Fruit fly (Drosophila melanogaster) whole organism, prepupa: Measurements from ENCODE around the gene PolG1.

Experiments
- Blimp-1 ChIP-seq: fragments of 200-800 bp; sonication (Bioruptor generic); optimal IDR thresholded peaks from 3 replicates; lab custom pipeline; 2017; ENCODE audit warnings: missing biosample characterization, missing genetic modification characterization, mild to moderate bottlenecking, moderate library complexity, missing genetic modification reagents
- CG10631 ChIP-seq: fragments of 200-800 bp; sonication (Bioruptor generic); optimal IDR thresholded peaks from 2 replicates; lab custom pipeline; 2016; ENCODE audit warnings: missing biosample characterization, missing genetic modification characterization
- CG10669 ChIP-seq: fragments of 200-800 bp; sonication (Bioruptor generic); optimal IDR thresholded peaks from 3 replicates; lab custom pipeline; 2018; ENCODE audit warnings: missing biosample characterization, mild to moderate bottlenecking, missing genetic modification characterization, moderate library complexity
- CG11294 ChIP-seq: fragments of 200-800 bp; sonication (Bioruptor generic); IDR thresholded peaks from 2 replicates; pipeline ENCODE4 v1.3.6; 2022; ENCODE audit warnings: missing biosample characterization, missing genetic modification characterization
- CG11902 ChIP-seq: fragments of 200-800 bp; sonication (Bioruptor generic); optimal IDR thresholded peaks from 3 replicates; lab custom pipeline; 2016; ENCODE audit warnings: missing biosample characterization, missing genetic modification characterization
- CG15336 ChIP-seq: fragments of 200-800 bp; sonication (Bioruptor generic); IDR thresholded peaks from 2 replicates; pipeline ENCODE4 v1.3.6; 2022; ENCODE audit warnings: missing biosample characterization, missing genetic modification characterization
- CG1621 ChIP-seq: fragments of 200-800 bp; sonication (Bioruptor generic); optimal IDR thresholded peaks from 3 replicates; lab custom pipeline; 2018; ENCODE audit warnings: missing biosample characterization, mild to moderate bottlenecking, missing genetic modification characterization
- CG16779 ChIP-seq: fragments of 200-800 bp; sonication (Bioruptor generic); optimal IDR thresholded peaks from 3 replicates; lab custom pipeline; 2017; ENCODE audit warnings: missing biosample characterization, mild to moderate bottlenecking, missing genetic modification characterization
- CG31627 ChIP-seq: fragments of 200-800 bp; sonication (Bioruptor generic); optimal IDR thresholded peaks from 3 replicates; lab custom pipeline; 2016; ENCODE audit warnings: missing biosample characterization, missing genetic modification characterization
- CG3919 ChIP-seq: fragments of 200-800 bp; sonication (Bioruptor generic); optimal IDR thresholded peaks from 3 replicates; lab custom pipeline; 2016; ENCODE audit warnings: missing biosample characterization, missing genetic modification characterization
- CG4318 ChIP-seq: fragments of 200-800 bp; sonication (Bioruptor generic); optimal IDR thresholded peaks from 3 replicates; lab custom pipeline; 2017; ENCODE audit warnings: missing biosample characterization, mild to moderate bottlenecking, missing genetic modification characterization
- CG6163 ChIP-seq: fragments of 200-800 bp; sonication (Bioruptor generic); IDR thresholded peaks from 3 replicates; pipeline ENCODE4 v1.3.6; 2022; ENCODE audit warnings: missing biosample characterization, missing genetic modification characterization
- CG6792 ChIP-seq: fragments of 200-800 bp; sonication (Bioruptor generic); optimal IDR thresholded peaks from 3 replicates; lab custom pipeline; 2016; ENCODE audit warnings: missing biosample characterization, missing genetic modification characterization
- CG6808 ChIP-seq: fragments of 200-800 bp; sonication (Bioruptor generic); optimal IDR thresholded peaks from 3 replicates; lab custom pipeline; 2017; ENCODE audit warnings: missing biosample characterization, missing genetic modification characterization, mild to moderate bottlenecking, moderate library complexity, missing genetic modification reagents
- CG6854 ChIP-seq: fragments of 200-800 bp; sonication (Bioruptor generic); optimal IDR thresholded peaks from 2 replicates; lab custom pipeline; 2017; ENCODE audit warnings: missing biosample characterization, mild to moderate bottlenecking, missing genetic modification characterization
- CG7368 ChIP-seq: fragments of 200-800 bp; sonication (Bioruptor generic); optimal IDR thresholded peaks from 3 replicates; lab custom pipeline; 2016; ENCODE audit warnings: missing biosample characterization, missing genetic modification characterization
- CG8119 ChIP-seq: fragments of 200-800 bp; sonication (Bioruptor generic); IDR thresholded peaks from 3 replicates; pipeline ENCODE4 v1.3.6; 2022; ENCODE audit warnings: missing biosample characterization, missing genetic modification characterization
- CG8319 ChIP-seq: fragments of 200-800 bp; sonication (Bioruptor generic); optimal IDR thresholded peaks from 3 replicates; lab custom pipeline; 2016; ENCODE audit warnings: missing biosample characterization, missing genetic modification characterization
- CG8632 ChIP-seq: fragments of 200-800 bp; sonication (Bioruptor generic); optimal IDR thresholded peaks from 3 replicates; lab custom pipeline; 2016; ENCODE audit warnings: missing biosample characterization, missing genetic modification characterization
- CG9139 ChIP-seq: fragments of 200-800 bp; sonication (Bioruptor generic); optimal IDR thresholded peaks from 3 replicates; lab custom pipeline; 2017; ENCODE audit warnings: missing biosample characterization, mild to moderate bottlenecking, missing genetic modification characterization
- Eip93F ChIP-seq: fragments of 200-800 bp; sonication (Bioruptor generic); optimal IDR thresholded peaks from 2 replicates; lab custom pipeline; 2016; ENCODE audit warnings: missing biosample characterization, mild to moderate bottlenecking, missing genetic modification characterization
- Ets21C ChIP-seq: fragments of 200-800 bp; sonication (Bioruptor generic); optimal IDR thresholded peaks from 3 replicates; lab custom pipeline; 2016; ENCODE audit warnings: missing biosample characterization, missing genetic modification characterization
- Ets96B ChIP-seq: fragments of 200-800 bp; optimal IDR thresholded peaks from 2 replicates; lab custom pipeline; 2019; ENCODE audit warnings: missing biosample characterization, mild to moderate bottlenecking, missing genetic modification characterization, moderate library complexity
- Gug ChIP-seq: fragments of 200-800 bp; sonication (Bioruptor generic); IDR thresholded peaks from 2 replicates; pipeline ENCODE4 v1.3.6; 2022; ENCODE audit warnings: missing biosample characterization, missing genetic modification characterization
- Hr38 ChIP-seq: sonication (Bioruptor generic); optimal IDR thresholded peaks from 2 replicates; lab custom pipeline; 2016; ENCODE audit warnings: missing biosample characterization, missing genetic modification characterization
- Smox ChIP-seq: fragments of 200-800 bp; sonication (Bioruptor generic); optimal IDR thresholded peaks from 3 replicates; lab custom pipeline; 2016; ENCODE audit warnings: missing biosample characterization, missing genetic modification characterization
- Sox102F ChIP-seq: fragments of 200-800 bp; sonication (Bioruptor generic); optimal IDR thresholded peaks from 2 replicates; lab custom pipeline; 2016; ENCODE audit warnings: missing biosample characterization, mild to moderate bottlenecking, missing genetic modification characterization
- Sox15 ChIP-seq: fragments of 200-800 bp; sonication (Bioruptor generic); optimal IDR thresholded peaks from 3 replicates; lab custom pipeline; 2016; ENCODE audit warnings: missing biosample characterization, missing genetic modification characterization
- achi ChIP-seq: fragments of 200-800 bp; sonication (Bioruptor generic); optimal IDR thresholded peaks from 3 replicates; lab custom pipeline; 2016; ENCODE audit warnings: missing biosample characterization, missing genetic modification characterization
- acj6 ChIP-seq: fragments of 200-800 bp; sonication (Bioruptor generic); optimal IDR thresholded peaks from 3 replicates; lab custom pipeline; 2016; ENCODE audit warnings: missing biosample characterization, missing genetic modification characterization
- cyc ChIP-seq: fragments of 200-800 bp; sonication (Bioruptor generic); optimal IDR thresholded peaks from 3 replicates; lab custom pipeline; 2016; ENCODE audit warnings: missing biosample characterization, missing genetic modification characterization
- dac ChIP-seq: fragments of 200-800 bp; sonication (Bioruptor generic); optimal IDR thresholded peaks from 2 replicates; lab custom pipeline; 2017; ENCODE audit warnings: missing biosample characterization, mild to moderate bottlenecking, missing genetic modification characterization
- esn ChIP-seq: fragments of 200-800 bp; sonication (Bioruptor generic); optimal IDR thresholded peaks from 2 replicates; lab custom pipeline; 2016; ENCODE audit warnings: missing biosample characterization, mild to moderate bottlenecking, missing genetic modification characterization, moderate library complexity
- fd59A ChIP-seq: fragments of 200-800 bp; sonication (Bioruptor generic); optimal IDR thresholded peaks from 2 replicates; lab custom pipeline; 2017; ENCODE audit warnings: missing biosample characterization, mild to moderate bottlenecking, missing genetic modification characterization, missing genetic modification reagents
- fd85E ChIP-seq: fragments of 200-800 bp; sonication (Bioruptor generic); optimal IDR thresholded peaks from 3 replicates; lab custom pipeline; 2016; ENCODE audit warnings: missing biosample characterization, missing genetic modification characterization
- lz ChIP-seq: fragments of 200-800 bp; sonication (Bioruptor generic); optimal IDR thresholded peaks from 3 replicates; lab custom pipeline; 2016; ENCODE audit warnings: missing biosample characterization, missing genetic modification characterization
- net ChIP-seq: fragments of 200-800 bp; sonication (Bioruptor generic); optimal IDR thresholded peaks from 3 replicates; lab custom pipeline; 2016; ENCODE audit warnings: missing biosample characterization, missing genetic modification characterization
- pdm3 ChIP-seq: fragments of 200-800 bp; sonication (Bioruptor generic); optimal IDR thresholded peaks from 3 replicates; lab custom pipeline; 2016; ENCODE audit warnings: missing biosample characterization, missing genetic modification characterization
- salr ChIP-seq, 2 experiments: fragments of 200-800 bp; sonication (Bioruptor generic); optimal IDR thresholded peaks; 3 replicates each; lab custom pipeline; 2016 to 2018; ENCODE audit warnings: missing biosample characterization in 2 of 2, missing genetic modification characterization in 2 of 2, mild to moderate bottlenecking in 1 of 2
- ss ChIP-seq, 2 experiments: fragments of 200-800 bp; sonication (Bioruptor generic); optimal IDR thresholded peaks; 2 replicates in 1 of 2; 3 replicates in 1 of 2; lab custom pipeline; 2017 to 2018; ENCODE audit warnings: mild to moderate bottlenecking in 2 of 2, missing biosample characterization in 2 of 2, missing genetic modification characterization in 2 of 2, moderate library complexity in 1 of 2
- svp ChIP-seq: fragments of 200-800 bp; sonication (Bioruptor generic); peaks from one replicate; lab custom pipeline; 2016; ENCODE audit warnings: missing biosample characterization, missing genetic modification characterization
- topi ChIP-seq: fragments of 200-800 bp; sonication (Bioruptor generic); optimal IDR thresholded peaks from 3 replicates; lab custom pipeline; 2016; ENCODE audit warnings: missing biosample characterization, missing genetic modification characterization
- vri ChIP-seq: fragments of 200-800 bp; sonication (Bioruptor generic); optimal IDR thresholded peaks from 3 replicates; lab custom pipeline; 2016; ENCODE audit warnings: missing biosample characterization, mild to moderate bottlenecking, missing genetic modification characterization

PolG1 gene

dm6 chr2L:13780109-13780947, 47.2 kb downstream of the PolG1 start, which contains the start of the genes CG9008 and p38b (continued):
- TF ChIP-seq CG9139 (GFP tag; lab: Kevin White, UChicago) (peak; percentile 58), CG11902 (GFP tag; lab: Kevin White, UChicago) (peak; percentile 67), acj6 (GFP tag; lab: Kevin White, UChicago) (peak; percentile 83), CG4318 (peak; percentile 84), CG6854 (peak; percentile 5), cyc (peak; percentile 76), CG3919 (GFP tag; lab: Kevin White, UChicago) (peak; percentile 71), Sox102F (GFP tag; lab: Kevin White, UChicago) (no peak), Hr38 (GFP tag; lab: Kevin White, UChicago) (no peak), fd85E (GFP tag; lab: Kevin White, UChicago) (peak; percentile 36), Ets96B (tag; lab: Kevin White, UChicago) (peak; percentile 88), Ets21C (GFP tag; lab: Kevin White, UChicago) (peak; percentile 36), vri (peak; percentile 58), lz (GFP tag; lab: Kevin White, UChicago) (peak; percentile 74), CG10669 (GFP tag; lab: Kevin White, UChicago) (peak; percentile 73), Blimp-1 (peak; percentile 65), dac (peak; percentile 39)

DNA sequence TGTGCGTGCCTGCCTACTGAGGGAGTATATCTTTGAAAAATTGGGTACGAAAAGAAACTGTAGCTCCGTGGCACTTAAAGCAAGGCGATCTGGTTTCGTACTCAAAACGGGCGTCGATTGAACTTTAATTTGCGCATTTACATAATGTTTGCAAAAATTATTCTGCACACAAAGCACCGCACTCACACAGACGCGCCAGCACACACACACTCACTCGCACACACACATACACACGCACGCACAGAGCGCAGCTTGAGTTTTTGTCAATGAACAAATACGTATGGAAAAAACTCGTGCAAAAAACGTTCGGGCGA, 47.8 kb downstream of the PolG1 start:
- TF ChIP-seq achi (no peak), Smox (no peak), lz (GFP tag; lab: Kevin White, UChicago) (no peak), Blimp-1 (no peak), topi (GFP tag; lab: Kevin White, UChicago) (no peak), salr (GFP tag; optimal IDR thresholded peaks at IDR 0.05; lab: Kevin White, UChicago) (no peak), CG11294 (GFP tag; lab: Robert Waterston, UW) (no peak), CG10631 (GFP tag; lab: Kevin White, UChicago) (no peak), pdm3 (GFP tag; lab: Kevin White, UChicago) (no peak), CG6163 (GFP tag; lab: Robert Waterston, UW) (no peak), vri (no peak), CG31627 (GFP tag; lab: Kevin White, UChicago) (no peak), CG7368 (GFP tag; lab: Kevin White, UChicago) (no peak), CG8319 (no peak)
- TF ChIP-seq, all 60 proteins: peak for 0

- no peak for TF ChIP-seq Gug (GFP tag; lab: Robert Waterston, UW)
- peak; percentile 83 for TF ChIP-seq svp (GFP tag; lab: Kevin White, UChicago)
Measured at dm6 chr2L:13779162-13779561, 48.4 kb downstream of the PolG1 start.

DNA sequence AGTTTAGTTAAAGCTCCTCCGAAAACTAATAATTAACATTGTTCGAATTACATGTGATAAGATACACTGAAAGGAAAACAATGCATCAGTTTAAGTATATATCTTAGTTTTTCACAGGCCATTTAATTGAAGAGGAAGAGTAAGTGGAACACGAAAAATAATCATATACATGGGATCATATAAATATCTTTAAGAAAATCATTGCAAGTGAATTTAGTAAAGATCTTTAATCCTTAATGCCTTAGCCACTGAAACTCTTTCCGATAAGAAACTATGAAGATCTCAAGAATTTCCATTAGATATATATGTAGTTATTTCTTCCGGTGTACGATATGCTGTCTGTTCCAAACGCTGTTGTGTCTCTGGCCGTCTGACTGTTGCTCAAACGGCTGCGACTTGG, 48.9 kb downstream of the PolG1 start:
- TF ChIP-seq ss (GFP tag; optimal IDR thresholded peaks at IDR 0.05; lab: Kevin White, UChicago) = no peak
- TF ChIP-seq Hr38 (GFP tag; lab: Kevin White, UChicago) = no peak
- no peak for TF ChIP-seq CG8319
- peak; percentile 14 for TF ChIP-seq CG6792 (GFP tag; lab: Kevin White, UChicago)
- TF ChIP-seq CG1621 (tag; lab: Kevin White, UChicago) = no peak
- TF ChIP-seq CG15336 = peak; percentile 76
- TF ChIP-seq cyc = peak; percentile 24
- peak; percentile 77 for TF ChIP-seq CG4318
- peak; percentile 44 for TF ChIP-seq CG3919 (GFP tag; lab: Kevin White, UChicago)
- TF ChIP-seq CG6163 (GFP tag; lab: Robert Waterston, UW) = peak; percentile 73
- peak; percentile 3 for TF ChIP-seq CG10669 (GFP tag; lab: Kevin White, UChicago)
- peak; percentile 61 for TF ChIP-seq net
- TF ChIP-seq fd59A (GFP tag; lab: Kevin White, UChicago) = no peak
- TF ChIP-seq Smox = no peak
- no peak for TF ChIP-seq CG6854
- TF ChIP-seq svp (GFP tag; lab: Kevin White, UChicago) = peak; percentile 63
- peak in 1 of 2 experiments; percentile 53 for TF ChIP-seq salr (GFP tag; optimal IDR thresholded peaks at IDR 0.05; lab: Kevin White, UChicago)
- TF ChIP-seq acj6 (GFP tag; lab: Kevin White, UChicago) = peak; percentile 53
- TF ChIP-seq CG8119 (GFP tag; lab: Robert Waterston, UW) = peak; percentile 87
- TF ChIP-seq pdm3 (GFP tag; lab: Kevin White, UChicago) = peak; percentile 63
- no peak for TF ChIP-seq CG6808 (GFP tag; lab: Kevin White, UChicago)
- TF ChIP-seq Ets96B (tag; lab: Kevin White, UChicago) = no peak
- no peak for TF ChIP-seq Sox15 (GFP tag; lab: Kevin White, UChicago)
- no peak for TF ChIP-seq fd85E (GFP tag; lab: Kevin White, UChicago)
- TF ChIP-seq CG16779 = no peak
- TF ChIP-seq esn (GFP tag; lab: Kevin White, UChicago) = peak; percentile 43
- TF ChIP-seq Eip93F = no peak
- TF ChIP-seq CG8632 (GFP tag; lab: Kevin White, UChicago) = no peak
- peak; percentile 38 for TF ChIP-seq CG10631 (GFP tag; lab: Kevin White, UChicago)
